Worm (Caenorhabditis elegans): Measurements from ENCODE around the gene C26B2.7.

The C26B2.7 gene

ce11 chrIV:8013849-8014248 lies 2.2 kb upstream of the C26B2.7 start, which contains the start of gene C26B2.8:
TSS of gene C26B2.8 (plus strand) at chrIV:8014149.
- no peak for TF ChIP-seq T22C8.4 (GFP tag; IDR thresholded peaks at IDR 0.05)
- no peak for TF ChIP-seq ztf-23 (GFP tag; IDR thresholded peaks at IDR 0.05)
- TF ChIP-seq ztf-29 (GFP tag; IDR thresholded peaks at IDR 0.05) = no peak
- no peak for TF ChIP-seq klf-2 (GFP tag; conservative IDR thresholded peaks at IDR 0.05)
- TF ChIP-seq flt-1 (GFP tag; IDR thresholded peaks at IDR 0.05) = no peak
- no peak for TF ChIP-seq ref-1 (GFP tag; conservative IDR thresholded peaks at IDR 0.05)
- no peak for TF ChIP-seq tab-1 (GFP tag; IDR thresholded peaks at IDR 0.05)
- TF ChIP-seq cog-1 (tag; optimal IDR thresholded peaks at IDR 0.05) = no peak
- TF ChIP-seq med-1 (GFP tag; optimal IDR thresholded peaks at IDR 0.05; ENCODE audit: insufficient read depth) = no peak

ce11 chrIV:8016694-8017093 lies 620 bp downstream of the C26B2.7 start, which contains the start of gene elpc-4:
TSS of gene elpc-4 (plus strand) at chrIV:8016994.
- TF ChIP-seq tab-1 (GFP tag; IDR thresholded peaks at IDR 0.05) (no peak), cog-1 (tag; optimal IDR thresholded peaks at IDR 0.05) (no peak), flt-1 (GFP tag; IDR thresholded peaks at IDR 0.05) (no peak), klf-2 (GFP tag; conservative IDR thresholded peaks at IDR 0.05) (no peak), T22C8.4 (GFP tag; IDR thresholded peaks at IDR 0.05) (no peak), med-1 (GFP tag; optimal IDR thresholded peaks at IDR 0.05; ENCODE audit: insufficient read depth) (no peak), ref-1 (GFP tag; conservative IDR thresholded peaks at IDR 0.05) (no peak), ztf-29 (GFP tag; IDR thresholded peaks at IDR 0.05) (no peak), ztf-23 (GFP tag; IDR thresholded peaks at IDR 0.05) (no peak)

ce11 chrIV:8019772-8020496 lies 3.9 kb downstream of the C26B2.7 start, which contains the start of gene dnc-4:
TSS of gene dnc-4 (minus strand) at chrIV:8019808.
- no peak for TF ChIP-seq med-1 (GFP tag; optimal IDR thresholded peaks at IDR 0.05; ENCODE audit: insufficient read depth)
- 0 out of 2 replicates have a peak, but pooled peaks have one; percentile 24 for TF ChIP-seq ztf-23 (GFP tag; IDR thresholded peaks at IDR 0.05)

ce11 chrIV:8022035-8022673 lies 6.1 kb downstream of the C26B2.7 start, which contains the start of gene C26B2.2:
TSS of gene C26B2.2 (minus strand) at chrIV:8022122.
- TF ChIP-seq ztf-29 (GFP tag; IDR thresholded peaks at IDR 0.05) (no peak), flt-1 (GFP tag; IDR thresholded peaks at IDR 0.05) (no peak), T22C8.4 (GFP tag; IDR thresholded peaks at IDR 0.05) (no peak)

ce11 chrIV:8023861-8024260 lies 7.8 kb downstream of the C26B2.7 start:
- TF ChIP-seq klf-2 (GFP tag; conservative IDR thresholded peaks at IDR 0.05) = no peak
- no peak for TF ChIP-seq cog-1 (tag; optimal IDR thresholded peaks at IDR 0.05)
- no peak for TF ChIP-seq ztf-29 (GFP tag; IDR thresholded peaks at IDR 0.05)

ce11 chrIV:8026361-8026760 lies 10.3 kb downstream of the C26B2.7 start:
- TF ChIP-seq T22C8.4 (GFP tag; IDR thresholded peaks at IDR 0.05) (no peak), ref-1 (GFP tag; conservative IDR thresholded peaks at IDR 0.05) (no peak), ztf-29 (GFP tag; IDR thresholded peaks at IDR 0.05) (no peak), tab-1 (GFP tag; IDR thresholded peaks at IDR 0.05) (no peak), cog-1 (tag; optimal IDR thresholded peaks at IDR 0.05) (no peak), klf-2 (GFP tag; conservative IDR thresholded peaks at IDR 0.05) (no peak), ztf-23 (GFP tag; IDR thresholded peaks at IDR 0.05) (no peak), flt-1 (GFP tag; IDR thresholded peaks at IDR 0.05) (no peak)

ce11 chrIV:8027293-8027866 lies 11.3 kb downstream of the C26B2.7 start:
- no peak for TF ChIP-seq T22C8.4 (GFP tag; IDR thresholded peaks at IDR 0.05)
- TF ChIP-seq ref-1 (GFP tag; conservative IDR thresholded peaks at IDR 0.05) = no peak
- TF ChIP-seq flt-1 (GFP tag; IDR thresholded peaks at IDR 0.05) = no peak
- TF ChIP-seq ztf-29 (GFP tag; IDR thresholded peaks at IDR 0.05) = no peak

ce11 chrIV:8028372-8028771 lies 12.3 kb downstream of the C26B2.7 start:
- TF ChIP-seq klf-2 (GFP tag; conservative IDR thresholded peaks at IDR 0.05) (no peak), T22C8.4 (GFP tag; IDR thresholded peaks at IDR 0.05) (no peak), tab-1 (GFP tag; IDR thresholded peaks at IDR 0.05) (no peak), ztf-23 (GFP tag; IDR thresholded peaks at IDR 0.05) (no peak), flt-1 (GFP tag; IDR thresholded peaks at IDR 0.05) (no peak), ref-1 (GFP tag; conservative IDR thresholded peaks at IDR 0.05) (no peak), ztf-29 (GFP tag; IDR thresholded peaks at IDR 0.05) (no peak), med-1 (GFP tag; optimal IDR thresholded peaks at IDR 0.05; ENCODE audit: insufficient read depth) (no peak), cog-1 (tag; optimal IDR thresholded peaks at IDR 0.05) (no peak)

ce11 chrIV:8029413-8029812 lies 13.3 kb downstream of the C26B2.7 start, which contains the start of gene nhr-31:
TSS of gene nhr-31 (minus strand) at chrIV:8029513.
- TF ChIP-seq ref-1 (GFP tag; conservative IDR thresholded peaks at IDR 0.05) (no peak), ztf-29 (GFP tag; IDR thresholded peaks at IDR 0.05) (no peak), cog-1 (tag; optimal IDR thresholded peaks at IDR 0.05) (no peak), flt-1 (GFP tag; IDR thresholded peaks at IDR 0.05) (no peak), ztf-23 (GFP tag; IDR thresholded peaks at IDR 0.05) (no peak), med-1 (GFP tag; optimal IDR thresholded peaks at IDR 0.05; ENCODE audit: insufficient read depth) (no peak)

ce11 chrIV:8030099-8030498 lies 14.0 kb downstream of the C26B2.7 start:
- TF ChIP-seq T22C8.4 (GFP tag; IDR thresholded peaks at IDR 0.05) (no peak), cog-1 (tag; optimal IDR thresholded peaks at IDR 0.05) (no peak), ref-1 (GFP tag; conservative IDR thresholded peaks at IDR 0.05) (no peak), ztf-29 (GFP tag; IDR thresholded peaks at IDR 0.05) (no peak), flt-1 (GFP tag; IDR thresholded peaks at IDR 0.05) (no peak), tab-1 (GFP tag; IDR thresholded peaks at IDR 0.05) (no peak), klf-2 (GFP tag; conservative IDR thresholded peaks at IDR 0.05) (no peak), ztf-23 (GFP tag; IDR thresholded peaks at IDR 0.05) (no peak), med-1 (GFP tag; optimal IDR thresholded peaks at IDR 0.05; ENCODE audit: insufficient read depth) (no peak)
